Worm (Caenorhabditis elegans) whole organism, early embryonic: Measurements from ENCODE around the gene dagl-2.

Experiments
- B0310.2 ChIP-seq: sonication (generic microtip); optimal IDR thresholded peaks from 2 replicates; lab custom pipeline; 2016; ENCODE audit warnings: mild to moderate bottlenecking, missing genetic modification characterization, missing compliant biosample characterization
- F13C5.2 ChIP-seq: sonication (generic microtip); optimal IDR thresholded peaks from 2 replicates; lab custom pipeline; 2017; ENCODE audit warnings: mild to moderate bottlenecking, missing genetic modification characterization, inconsistent platforms, missing compliant biosample characterization
- aly-1 ChIP-seq: sonication (generic microtip); optimal IDR thresholded peaks from 2 replicates; lab custom pipeline; 2016; ENCODE audit warnings: missing genetic modification characterization, missing compliant biosample characterization
- ama-1 ChIP-seq: fragments of 150-350 bp; optimal IDR thresholded peaks from 2 replicates; lab custom pipeline; 2014
- ceh-13 ChIP-seq: fragments of 200-800 bp; sonication (Bioruptor generic); optimal IDR thresholded peaks from 2 replicates; lab custom pipeline; 2018; ENCODE audit warnings: mild to moderate bottlenecking, missing genetic modification characterization, missing compliant biosample characterization
- ceh-36 ChIP-seq: sonication (generic microtip); optimal IDR thresholded peaks from 2 replicates; lab custom pipeline; 2016; ENCODE audit warnings: missing genetic modification characterization, inconsistent platforms, missing compliant biosample characterization
- ets-7 ChIP-seq: sonication (generic microtip); optimal IDR thresholded peaks from 2 replicates; lab custom pipeline; 2016; ENCODE audit warnings: missing genotype, missing genetic modification characterization, missing compliant biosample characterization
- flt-1 ChIP-seq: fragments of 200-800 bp; sonication (Bioruptor generic); IDR thresholded peaks from 2 replicates; pipeline ENCODE4 v1.3.6; 2022; ENCODE audit warnings: missing genetic modification characterization, missing compliant biosample characterization
- hmbx-1 ChIP-seq: sonication (generic microtip); optimal IDR thresholded peaks from 2 replicates; lab custom pipeline; 2016; ENCODE audit warnings: mild to moderate bottlenecking, missing genetic modification characterization, missing compliant biosample characterization
- hmg-4 ChIP-seq: fragments of 200-800 bp; sonication (Bioruptor generic); optimal IDR thresholded peaks from 2 replicates; lab custom pipeline; 2018; ENCODE audit warnings: mild to moderate bottlenecking, missing genetic modification characterization, missing compliant biosample characterization
- hnd-1 ChIP-seq: sonication (generic microtip); optimal IDR thresholded peaks from 2 replicates; lab custom pipeline; 2016; ENCODE audit warnings: missing genetic modification characterization, missing compliant biosample characterization
- pes-1 ChIP-seq: fragments of 200-800 bp; sonication (Bioruptor generic); IDR thresholded peaks from 2 replicates; pipeline ENCODE4 v1.3.6; 2022; ENCODE audit warnings: missing genetic modification reagents, missing genetic modification characterization, missing compliant biosample characterization
- scrt-1 ChIP-seq: fragments of 200-800 bp; sonication (Bioruptor generic); IDR thresholded peaks from 2 replicates; pipeline ENCODE4 v1.3.6; 2022; ENCODE audit warnings: missing genetic modification characterization, missing compliant biosample characterization
- sea-1 ChIP-seq: fragments of 200-800 bp; sonication (Bioruptor generic); conservative IDR thresholded peaks from 2 replicates; pipeline ENCODE4 v1.3.6; 2022; ENCODE audit warnings: missing genetic modification characterization, missing compliant biosample characterization
- tbx-11 ChIP-seq: fragments of 200-800 bp; sonication (Bioruptor generic); IDR thresholded peaks from 2 replicates; pipeline ENCODE4 v1.3.6; 2022; ENCODE audit warnings: missing genetic modification characterization, missing compliant biosample characterization
- tbx-37 ChIP-seq: fragments of 200-800 bp; sonication (Bioruptor generic); conservative IDR thresholded peaks from 2 replicates; pipeline ENCODE4 v1.3.6; 2022; ENCODE audit warnings: missing genetic modification reagents, missing genetic modification characterization, missing compliant biosample characterization
- tra-4 ChIP-seq: sonication (generic microtip); optimal IDR thresholded peaks from 2 replicates; lab custom pipeline; 2017; ENCODE audit warnings: missing genetic modification characterization, missing compliant biosample characterization

dagl-2 gene

DNA sequence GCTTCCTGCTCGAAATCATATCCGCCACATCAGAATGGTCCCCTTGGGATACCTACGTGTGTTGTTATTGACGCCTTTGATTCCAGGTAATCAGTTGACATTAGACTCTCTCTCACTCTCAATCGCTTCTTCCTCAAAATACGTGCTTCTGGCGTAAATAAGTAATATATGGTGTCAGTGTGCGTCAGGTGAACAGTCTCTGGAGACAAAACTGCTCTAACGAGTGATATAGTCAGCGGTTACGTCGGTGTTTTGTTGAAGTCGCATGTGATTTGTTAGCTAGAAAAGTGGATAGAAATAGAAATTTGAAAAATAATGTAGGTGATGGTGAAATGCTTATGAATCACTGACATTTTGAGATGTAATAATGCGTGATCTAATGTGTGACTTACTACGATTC lies 18.9 kb upstream of the dagl-2 start:
- TF ChIP-seq tra-4: no peak
- no peak for TF ChIP-seq hmbx-1 (tag; lab: Kevin White, UChicago)

ce11 chrIII:797507-797906 lies 14.4 kb upstream of the dagl-2 start:
- TF ChIP-seq ceh-36 (tag; lab: Kevin White, UChicago): no peak
- TF ChIP-seq aly-1 (tag; lab: Kevin White, UChicago): no peak
- no peak for TF ChIP-seq sea-1 (GFP tag; lab: Robert Waterston, UW)
- no peak for TF ChIP-seq flt-1 (GFP tag; lab: Robert Waterston, UW)
- TF ChIP-seq ceh-13 (GFP tag; lab: Kevin White, UChicago): no peak
- TF ChIP-seq hmbx-1 (tag; lab: Kevin White, UChicago): no peak
- no peak for TF ChIP-seq tbx-11 (GFP tag; lab: Robert Waterston, UW)
- TF ChIP-seq B0310.2: no peak
- no peak for TF ChIP-seq pes-1 (GFP tag; lab: Robert Waterston, UW)

DNA sequence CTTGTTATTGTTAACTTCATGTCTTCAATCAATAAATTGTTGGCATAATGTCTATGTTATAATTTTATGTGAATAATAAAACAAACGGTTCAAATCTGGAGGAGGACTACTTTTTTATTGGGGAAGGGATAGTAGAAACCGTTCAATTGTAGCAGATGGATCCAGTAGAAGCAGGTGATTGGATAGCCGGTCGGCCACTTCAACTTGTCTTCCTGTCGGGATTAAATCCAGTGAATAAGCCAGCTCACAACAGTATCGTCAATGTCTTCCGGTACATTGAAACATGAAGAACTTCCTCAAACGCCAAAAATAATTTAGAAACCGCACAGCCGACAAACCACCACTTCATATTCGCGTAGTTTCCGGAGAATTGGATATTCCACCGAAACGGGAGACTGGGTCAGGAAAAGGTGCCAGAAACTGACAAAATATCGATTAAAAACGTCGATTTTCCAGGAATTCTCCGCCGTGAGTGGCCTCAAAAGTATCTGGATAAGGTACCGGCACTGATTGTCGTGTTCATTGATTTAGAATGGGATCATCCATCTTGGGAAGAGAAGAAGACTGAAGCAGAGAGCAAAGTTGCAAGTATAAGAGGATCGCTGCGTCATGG lies 12.0 kb upstream of the dagl-2 start, which contains the start of gene trpp-11:
TSS of gene trpp-11 (plus strand) at position 153 of the 613 bp plus-strand sequence.
- TF ChIP-seq tra-4 (no peak), pes-1 (GFP tag; lab: Robert Waterston, UW) (no peak), hmg-4 (no peak), flt-1 (GFP tag; lab: Robert Waterston, UW) (no peak)

DNA sequence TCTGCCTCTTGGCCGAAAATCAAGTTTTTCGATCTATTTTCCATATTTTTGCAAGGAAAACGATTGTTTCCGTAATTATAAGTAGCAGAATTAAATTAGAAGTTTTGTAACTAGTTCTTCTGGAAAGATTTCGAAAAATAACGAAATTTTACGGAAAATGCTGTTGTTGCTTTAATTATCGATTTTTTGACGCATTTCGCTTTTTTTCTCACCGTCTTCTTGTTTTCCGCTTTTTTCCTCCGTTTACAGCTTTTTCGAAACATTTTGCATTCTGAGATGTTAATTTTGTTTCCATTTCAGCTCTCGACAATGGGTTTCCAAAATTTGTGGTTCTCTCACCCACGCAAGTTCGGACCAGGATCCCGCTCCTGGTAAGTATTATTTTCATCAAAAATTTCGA lies 10.9 kb upstream of the dagl-2 start, which contains the start of gene rps-29:
TSS of gene rps-29 (plus strand) at position 301 of the 400 bp plus-strand sequence.
- TF ChIP-seq aly-1 (tag; lab: Kevin White, UChicago) (no peak), flt-1 (GFP tag; lab: Robert Waterston, UW) (no peak), sea-1 (GFP tag; lab: Robert Waterston, UW) (no peak), pes-1 (GFP tag; lab: Robert Waterston, UW) (no peak), hmbx-1 (tag; lab: Kevin White, UChicago) (no peak), ceh-13 (GFP tag; lab: Kevin White, UChicago) (no peak), tbx-11 (GFP tag; lab: Robert Waterston, UW) (no peak), B0310.2 (no peak), ceh-36 (tag; lab: Kevin White, UChicago) (no peak), hmg-4 (no peak), tra-4 (no peak), hnd-1 (no peak), ama-1 (lab: Kevin White, UChicago) (no peak), tbx-37 (GFP tag; lab: Robert Waterston, UW) (no peak), ets-7 (tag; lab: Kevin White, UChicago) (no peak), scrt-1 (GFP tag; lab: Robert Waterston, UW) (no peak), F13C5.2 (no peak)

DNA sequence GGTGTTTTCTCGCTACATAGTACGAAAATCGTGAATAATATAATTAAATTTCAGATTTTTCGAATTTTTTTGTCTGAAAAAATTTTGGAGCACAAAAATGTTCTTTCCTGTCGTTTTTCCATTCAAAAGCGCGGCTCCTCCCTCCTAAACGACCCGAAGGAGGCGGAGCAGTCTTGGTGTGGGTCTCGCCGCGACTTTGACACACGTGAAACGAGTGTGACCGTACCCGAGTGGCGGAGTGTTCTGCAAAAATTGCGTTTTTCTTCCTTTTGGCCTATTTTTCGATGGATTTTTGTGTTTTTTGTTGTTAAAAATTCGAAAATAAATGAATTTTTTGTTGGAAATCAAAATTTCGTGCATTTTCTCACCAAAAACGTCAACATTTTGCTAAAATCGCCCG lies 10.5 kb upstream of the dagl-2 start, which contains the start of gene snt-2:
TSS of gene snt-2 (minus strand) at position 139 of the 400 bp plus-strand sequence.
- TF ChIP-seq aly-1 (tag; lab: Kevin White, UChicago): no peak
- peak; percentile 6 for TF ChIP-seq F13C5.2
- no peak for TF ChIP-seq hmbx-1 (tag; lab: Kevin White, UChicago)
- TF ChIP-seq ets-7 (tag; lab: Kevin White, UChicago): no peak
- TF ChIP-seq hmg-4: peak; percentile 12
- no peak for TF ChIP-seq B0310.2

DNA sequence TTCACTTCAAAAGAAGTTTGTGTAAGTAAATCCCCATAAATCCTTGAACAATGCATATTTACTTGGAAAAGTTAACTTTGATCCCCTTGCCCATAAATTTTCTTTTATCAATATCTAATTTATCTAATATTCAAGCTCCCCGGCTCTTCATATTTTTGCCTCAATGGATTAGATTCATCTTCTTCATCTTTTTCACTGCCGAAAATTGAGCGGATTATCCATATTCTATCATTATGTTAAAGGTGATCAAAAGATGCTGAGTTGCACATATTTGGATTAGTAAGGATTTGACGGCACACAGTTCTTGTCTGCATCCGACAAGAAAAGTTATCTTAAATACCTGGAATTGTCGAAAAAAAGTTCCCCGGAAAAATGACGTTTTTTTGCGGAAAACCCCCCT lies 7.5 kb upstream of the dagl-2 start:
- TF ChIP-seq sea-1 (GFP tag; lab: Robert Waterston, UW): no peak
- no peak for TF ChIP-seq pes-1 (GFP tag; lab: Robert Waterston, UW)
- no peak for TF ChIP-seq ama-1 (lab: Kevin White, UChicago)
- TF ChIP-seq ceh-36 (tag; lab: Kevin White, UChicago): no peak
- TF ChIP-seq tra-4: no peak
- no peak for TF ChIP-seq hmg-4
- no peak for TF ChIP-seq B0310.2
- no peak for TF ChIP-seq scrt-1 (GFP tag; lab: Robert Waterston, UW)
- TF ChIP-seq hnd-1: no peak

- TF ChIP-seq ceh-36 (tag; lab: Kevin White, UChicago) (no peak), F13C5.2 (no peak), ceh-13 (GFP tag; lab: Kevin White, UChicago) (no peak), tbx-37 (GFP tag; lab: Robert Waterston, UW) (no peak), aly-1 (tag; lab: Kevin White, UChicago) (no peak), ets-7 (tag; lab: Kevin White, UChicago) (no peak), tra-4 (no peak), hmbx-1 (tag; lab: Kevin White, UChicago) (no peak), B0310.2 (no peak), sea-1 (GFP tag; lab: Robert Waterston, UW) (no peak), flt-1 (GFP tag; lab: Robert Waterston, UW) (no peak), scrt-1 (GFP tag; lab: Robert Waterston, UW) (no peak), hmg-4 (no peak), hnd-1 (no peak), ama-1 (lab: Kevin White, UChicago) (no peak), pes-1 (GFP tag; lab: Robert Waterston, UW) (no peak), tbx-11 (GFP tag; lab: Robert Waterston, UW) (no peak)
These were observed 6.5 kb upstream of the dagl-2 start for ce11 chrIII:789604-790003.

- TF ChIP-seq scrt-1 (GFP tag; lab: Robert Waterston, UW) (no peak), hmbx-1 (tag; lab: Kevin White, UChicago) (no peak), B0310.2 (no peak), ama-1 (lab: Kevin White, UChicago) (no peak), tbx-11 (GFP tag; lab: Robert Waterston, UW) (no peak)
These were observed 602 bp downstream of the dagl-2 start for ce11 chrIII:782503-782902.
